Fruit fly (Drosophila melanogaster) whole organism, embryonic: Measurements from ENCODE around the gene CG7183.

Experiments used
- Fer2 ChIP-seq: fragments of 200-800 bp; sonication (Bioruptor generic); optimal IDR thresholded peaks from 2 replicates; lab custom pipeline; 2018; ENCODE audit warnings: missing biosample characterization, mild to moderate bottlenecking, missing genetic modification characterization, moderate library complexity
- da ChIP-seq: fragments of 200-800 bp; sonication (Bioruptor generic); optimal IDR thresholded peaks from 2 replicates; lab custom pipeline; 2016; ENCODE audit warnings: missing biosample characterization, missing genetic modification characterization
- pros ChIP-seq: fragments of 200-800 bp; sonication (Bioruptor generic); optimal IDR thresholded peaks from 3 replicates; lab custom pipeline; 2019; ENCODE audit warnings: missing biosample characterization, mild to moderate bottlenecking, missing genetic modification characterization, moderate library complexity

- no peak for TF ChIP-seq Fer2 (tag; lab: Kevin White, UChicago)
- TF ChIP-seq da, result no peak
- TF ChIP-seq pros, result no peak
Measured at dm6 chr3R:18226043-18226808, 5.7 kb upstream of the CG7183 start, which contains the start of the genes CG7168 and Mdh2.
